Fruit fly (Drosophila melanogaster): ENCODE measurements around the gene Grip71.

Grip71 gene

dm6 chr2L:18705617-18706046, 3.0 kb upstream of the Grip71 start, which contains the start of gene Jwa (continued):
- TF ChIP-seq knrl (GFP tag; IDR thresholded peaks at IDR 0.05; ENCODE audit: partially characterized antibody), result peak; percentile 100
- TF ChIP-seq ac (GFP tag; optimal IDR thresholded peaks at IDR 0.05), result peak; percentile 71
- peak; percentile 91 for TF ChIP-seq Aef1 (GFP tag; IDR thresholded peaks at IDR 0.05)
- peak; percentile 47 for TF ChIP-seq CG17802 (tag; optimal IDR thresholded peaks at IDR 0.05)
- TF ChIP-seq chn (GFP tag; optimal IDR thresholded peaks at IDR 0.05), result peak; percentile 95
- TF ChIP-seq CG2116 (GFP tag; optimal IDR thresholded peaks at IDR 0.05), result peak; percentile 81
- peak; percentile 65 for TF ChIP-seq CG6854 (GFP tag; optimal IDR thresholded peaks at IDR 0.05)
- peak; percentile 88 for TF ChIP-seq CG10979 (tag; optimal IDR thresholded peaks at IDR 0.05)
- peak; percentile 84 for TF ChIP-seq CG4424 (GFP tag; optimal IDR thresholded peaks at IDR 0.05)
- peak; percentile 89 for TF ChIP-seq nerfin-1 (tag; optimal IDR thresholded peaks at IDR 0.05)
- TF ChIP-seq Meics (GFP tag; optimal IDR thresholded peaks at IDR 0.05), result peak; percentile 80
- no peak for TF ChIP-seq cg (GFP tag; optimal IDR thresholded peaks at IDR 0.05)
- no peak for TF ChIP-seq h (optimal IDR thresholded peaks at IDR 0.05)
- TF ChIP-seq CG2129 (GFP tag; IDR thresholded peaks at IDR 0.05; ENCODE audit: partially characterized antibody), result peak; percentile 99
- TF ChIP-seq CG12299 (tag; optimal IDR thresholded peaks at IDR 0.05), result peak; percentile 65
- TF ChIP-seq NC2α (GFP tag; optimal IDR thresholded peaks at IDR 0.05), result peak; percentile 43
- TF ChIP-seq CG1529 (GFP tag; optimal IDR thresholded peaks at IDR 0.05), result peak; percentile 90
- TF ChIP-seq tll (GFP tag; optimal IDR thresholded peaks at IDR 0.05), result peak in 1 of 2 experiments; percentile 65
- TF ChIP-seq Chrac-16 (GFP tag; optimal IDR thresholded peaks at IDR 0.05), result peak; percentile 99
- TF ChIP-seq peb (GFP tag; IDR thresholded peaks at IDR 0.05), result peak; percentile 89
- TF ChIP-seq CG6689 (GFP tag; IDR thresholded peaks at IDR 0.05), result peak; percentile 90
- TF ChIP-seq Blimp-1 (GFP tag; optimal IDR thresholded peaks at IDR 0.05), result peak; percentile 71
- TF ChIP-seq CG9797 (GFP tag; optimal IDR thresholded peaks at IDR 0.05), result peak; percentile 12
- peak; percentile 96 for TF ChIP-seq otp (GFP tag; IDR thresholded peaks at IDR 0.05)
- peak; percentile 56 for TF ChIP-seq sima (GFP tag; optimal IDR thresholded peaks at IDR 0.05)
- peak; percentile 89 to 98 for TF ChIP-seq dpn (GFP tag; optimal IDR thresholded peaks at IDR 0.05)
- peak; percentile 59 for TF ChIP-seq ftz-f1 (GFP tag; optimal IDR thresholded peaks at IDR 0.05)
- TF ChIP-seq CG2678 (tag; optimal IDR thresholded peaks at IDR 0.05), result peak; percentile 85
- peak; percentile 88 for TF ChIP-seq CG14441 (GFP tag; IDR thresholded peaks at IDR 0.05)
- TF ChIP-seq CG14050 (GFP tag; IDR thresholded peaks at IDR 0.05), result peak; percentile 90
- peak; percentile 15 for TF ChIP-seq CG6765 (GFP tag; optimal IDR thresholded peaks at IDR 0.05)
- TF ChIP-seq caup (GFP tag; optimal IDR thresholded peaks at IDR 0.05; ENCODE audit: severe bottlenecking), result peak; percentile 91
- TF ChIP-seq CG34224 (GFP tag; IDR thresholded peaks at IDR 0.05; ENCODE audit: partially characterized antibody), result peak; percentile 100
- TF ChIP-seq CkIIα-i1 (GFP tag; IDR thresholded peaks at IDR 0.05), result no peak
- peak; percentile 83 for TF ChIP-seq Poxn (GFP tag; IDR thresholded peaks at IDR 0.05)
- TF ChIP-seq usp (GFP tag; optimal IDR thresholded peaks at IDR 0.05), result no peak
- TF ChIP-seq CG9437 (GFP tag; optimal IDR thresholded peaks at IDR 0.05), result peak; percentile 84
- peak; percentile 84 for TF ChIP-seq CG17361 (GFP tag; IDR thresholded peaks at IDR 0.05)
- TF ChIP-seq insv (GFP tag; optimal IDR thresholded peaks at IDR 0.05), result peak in 1 of 2 experiments; percentile 46
- peak; percentile 81 for TF ChIP-seq Oaz (GFP tag; IDR thresholded peaks at IDR 0.05)
- peak; percentile 89 for TF ChIP-seq Camta (GFP tag; optimal IDR thresholded peaks at IDR 0.05)

dm6 chr2L:18707844-18708238, 805 bp upstream of the Grip71 start:
- TF ChIP-seq D19A (tag; optimal IDR thresholded peaks at IDR 0.05) (no peak), CG16815 (GFP tag; optimal IDR thresholded peaks at IDR 0.05) (no peak), Awh (GFP tag; IDR thresholded peaks at IDR 0.05) (no peak; the same call in 1 of the 2 replicates), mam (GFP tag; optimal IDR thresholded peaks at IDR 0.05) (peak; percentile 44), usp (GFP tag; optimal IDR thresholded peaks at IDR 0.05) (no peak), Atf-2 (GFP tag; optimal IDR thresholded peaks at IDR 0.05) (no peak), p53 (GFP tag; optimal IDR thresholded peaks at IDR 0.05) (no peak), Asciz (GFP tag; optimal IDR thresholded peaks at IDR 0.05) (no peak), Ravus (GFP tag; IDR thresholded peaks at IDR 0.05) (no peak), Trl (optimal IDR thresholded peaks at IDR 0.05) (no peak), Trl (GFP tag; optimal IDR thresholded peaks at IDR 0.05) (peak; percentile 12), grn (GFP tag; optimal IDR thresholded peaks at IDR 0.05) (no peak), cad (GFP tag; optimal IDR thresholded peaks at IDR 0.05) (no peak), ewg (GFP tag; optimal IDR thresholded peaks at IDR 0.05) (no peak), CG34224 (GFP tag; IDR thresholded peaks at IDR 0.05; ENCODE audit: partially characterized antibody) (no peak)
